Worm (Caenorhabditis elegans) whole organism, L4 larva: ENCODE measurements around the gene R02D5.10.
A peak's percentile ranks its signal among the peaks of the same experiment; 100 is the strongest.

Source experiments
- D1046.2 ChIP-seq: fragments of 200-800 bp; sonication (Bioruptor generic); IDR thresholded peaks from 2 replicates; pipeline ENCODE4 v1.3.6; 2022; ENCODE audit warnings: missing genetic modification characterization, missing compliant biosample characterization
- F37D6.2 ChIP-seq: sonication (generic microtip); optimal IDR thresholded peaks from 2 replicates; lab custom pipeline; 2016; ENCODE audit warnings: mild to moderate bottlenecking, missing genetic modification characterization, missing compliant biosample characterization
- T20F7.1 ChIP-seq: fragments of 200-800 bp; sonication (Bioruptor generic); optimal IDR thresholded peaks from 2 replicates; lab custom pipeline; 2018; ENCODE audit warnings: mild to moderate bottlenecking, missing genetic modification characterization, missing compliant biosample characterization
- Y48G9A.11 ChIP-seq: fragments of 200-800 bp; sonication (Bioruptor generic); IDR thresholded peaks from 2 replicates; pipeline ENCODE4 v1.3.6; 2022; ENCODE audit warnings: missing genetic modification reagents, missing genetic modification characterization, missing compliant biosample characterization
- ZK546.5 ChIP-seq, 2 experiments: sonication (generic microtip); optimal IDR thresholded peaks; 2 replicates each; lab custom pipeline; 2017; ENCODE audit warnings: missing biosample characterization in 2 of 2, missing genetic modification characterization in 2 of 2
- aha-1 ChIP-seq: fragments of 150-350 bp; peaks from one replicate; lab custom pipeline; 2014; ENCODE audit warnings: missing biosample characterization, missing genetic modification characterization
- arid-1 ChIP-seq: fragments of 200-800 bp; sonication (Bioruptor generic); conservative IDR thresholded peaks from 2 replicates; pipeline ENCODE4 v1.3.6; 2022; ENCODE audit warnings: missing genetic modification reagents, missing genetic modification characterization, missing compliant biosample characterization
- attf-4 ChIP-seq: sonication (generic microtip); optimal IDR thresholded peaks from 3 replicates; lab custom pipeline; 2017; ENCODE audit warnings: missing biosample characterization, missing genetic modification characterization
- ceh-20 ChIP-seq: fragments of 200-800 bp; sonication (Bioruptor generic); IDR thresholded peaks from 2 replicates; pipeline ENCODE4 v1.3.6; 2022; ENCODE audit warnings: missing genetic modification reagents, missing genetic modification characterization, missing compliant biosample characterization
- ceh-44 ChIP-seq: fragments of 200-800 bp; sonication (Bioruptor generic); IDR thresholded peaks from 2 replicates; pipeline ENCODE4 v1.3.6; 2022; ENCODE audit warnings: missing genetic modification reagents, missing genetic modification characterization, missing compliant biosample characterization
- cey-2 ChIP-seq: sonication (generic microtip); optimal IDR thresholded peaks from 3 replicates; lab custom pipeline; 2017; ENCODE audit warnings: missing genetic modification characterization, mild to moderate bottlenecking, missing compliant biosample characterization, antibody characterized with exemption, borderline replicate concordance; ENCODE audit not compliant: insufficient read depth
- dmd-6 ChIP-seq: fragments of 200-800 bp; sonication (Bioruptor generic); IDR thresholded peaks from 2 replicates; pipeline ENCODE4 v1.3.6; 2022; ENCODE audit warnings: missing genetic modification reagents, missing genetic modification characterization, missing compliant biosample characterization
- dmd-9 ChIP-seq: fragments of 200-800 bp; sonication (Bioruptor generic); IDR thresholded peaks from 2 replicates; pipeline ENCODE4 v1.3.6; 2022; ENCODE audit warnings: missing genetic modification reagents, missing genetic modification characterization, missing compliant biosample characterization
- dve-1 ChIP-seq: sonication (generic microtip); optimal IDR thresholded peaks from 2 replicates; lab custom pipeline; 2017; ENCODE audit warnings: antibody characterized with exemption, mild to moderate bottlenecking, missing genetic modification characterization, missing compliant biosample characterization; ENCODE audit not compliant: insufficient read depth
- egl-43 ChIP-seq: fragments of 200-800 bp; sonication (Bioruptor generic); IDR thresholded peaks from 2 replicates; pipeline ENCODE4 v1.3.6; 2022; ENCODE audit warnings: missing genetic modification reagents, missing genetic modification characterization, missing compliant biosample characterization
- fkh-10 ChIP-seq: fragments of 150-350 bp; optimal IDR thresholded peaks from 2 replicates; lab custom pipeline; 2014; ENCODE audit warnings: missing biosample characterization, missing genetic modification reagents, missing genetic modification characterization
- fos-1 ChIP-seq: fragments of 150-350 bp; optimal IDR thresholded peaks from 2 replicates; lab custom pipeline; 2014; ENCODE audit warnings: missing biosample characterization, missing genetic modification characterization
- hlh-11 ChIP-seq: fragments of 200-800 bp; sonication (Bioruptor generic); optimal IDR thresholded peaks from 2 replicates; lab custom pipeline; 2018; ENCODE audit warnings: mild to moderate bottlenecking, missing genetic modification characterization, missing compliant biosample characterization
- hlh-30 ChIP-seq: sonication (generic microtip); optimal IDR thresholded peaks from 2 replicates; lab custom pipeline; 2017; ENCODE audit warnings: antibody characterized with exemption, mild to moderate bottlenecking, missing genetic modification characterization, missing compliant biosample characterization; ENCODE audit not compliant: insufficient read depth
- lim-7 ChIP-seq: fragments of 200-800 bp; sonication (Bioruptor generic); IDR thresholded peaks from 2 replicates; pipeline ENCODE4 v1.3.6; 2022; ENCODE audit warnings: missing genetic modification characterization, missing compliant biosample characterization
- lin-29 ChIP-seq: fragments of 200-800 bp; sonication (Bioruptor generic); IDR thresholded peaks from 2 replicates; pipeline ENCODE4 v1.3.6; 2022; ENCODE audit warnings: missing genetic modification reagents, missing genetic modification characterization, missing compliant biosample characterization
- lin-39 ChIP-seq: fragments of 150-350 bp; optimal IDR thresholded peaks from 2 replicates; lab custom pipeline; 2014; ENCODE audit warnings: missing biosample characterization, missing genetic modification reagents, missing genetic modification characterization
- mep-1 ChIP-seq: fragments of 150-350 bp; sonication (generic microtip); optimal IDR thresholded peaks from 3 replicates; lab custom pipeline; 2014; ENCODE audit warnings: missing biosample characterization, missing genetic modification characterization
- mes-2 ChIP-seq: sonication (generic microtip); optimal IDR thresholded peaks from 2 replicates; lab custom pipeline; 2016; ENCODE audit warnings: missing genotype, mild to moderate bottlenecking, missing genetic modification characterization, missing compliant biosample characterization; ENCODE audit not compliant: poor library complexity, severe bottlenecking
- nhr-237 ChIP-seq: sonication (generic microtip); optimal IDR thresholded peaks from 2 replicates; lab custom pipeline; 2017; ENCODE audit warnings: missing biosample characterization, missing genetic modification characterization
- nhr-28 ChIP-seq: fragments of 150-350 bp; optimal IDR thresholded peaks from 2 replicates; lab custom pipeline; 2014; ENCODE audit warnings: missing biosample characterization, missing genetic modification characterization
- nhr-48 ChIP-seq: sonication (generic microtip); optimal IDR thresholded peaks from 2 replicates; lab custom pipeline; 2016; ENCODE audit warnings: mild to moderate bottlenecking, missing genetic modification characterization, missing compliant biosample characterization
- nhr-6 ChIP-seq: fragments of 150-350 bp; optimal IDR thresholded peaks from 2 replicates; lab custom pipeline; 2014; ENCODE audit warnings: missing biosample characterization, missing genetic modification characterization
- pha-4 ChIP-seq, 2 experiments: fragments of 150-350 bp in 1 of 2; fragments of 200-800 bp in 1 of 2; sonication (Bioruptor generic) in 1 of 2; IDR thresholded peaks in 1 of 2; optimal IDR thresholded peaks in 1 of 2; 2 replicates each; pipeline versions ENCODE4 v1.3.6 to Lab custom; 2014 to 2022; ENCODE audit warnings: missing genetic modification characterization in 2 of 2, missing genetic modification reagents in 2 of 2, missing biosample characterization in 1 of 2, missing compliant biosample characterization in 1 of 2
- set-16 ChIP-seq: fragments of 200-800 bp; sonication (Bioruptor generic); IDR thresholded peaks from 2 replicates; pipeline ENCODE4 v1.3.6; 2022; ENCODE audit warnings: missing genetic modification reagents, missing genetic modification characterization, missing compliant biosample characterization
- snpc-1.2 ChIP-seq: fragments of 200-800 bp; sonication (Bioruptor generic); IDR thresholded peaks from 2 replicates; pipeline ENCODE4 v1.3.6; 2022; ENCODE audit warnings: missing genetic modification reagents, missing genetic modification characterization, missing compliant biosample characterization
- spr-1 ChIP-seq: sonication (generic microtip); optimal IDR thresholded peaks from 2 replicates; lab custom pipeline; 2016; ENCODE audit warnings: mild to moderate bottlenecking, missing genetic modification characterization, missing compliant biosample characterization
- spr-3 ChIP-seq: fragments of 200-800 bp; sonication (Bioruptor generic); optimal IDR thresholded peaks from 2 replicates; lab custom pipeline; 2018; ENCODE audit warnings: mild to moderate bottlenecking, missing genetic modification characterization, missing compliant biosample characterization
- tag-97 ChIP-seq: fragments of 200-800 bp; sonication (Bioruptor generic); IDR thresholded peaks from 2 replicates; pipeline ENCODE4 v1.3.6; 2022; ENCODE audit warnings: missing genetic modification characterization, missing compliant biosample characterization
- unc-62 ChIP-seq, 3 experiments: fragments of 150-350 bp in 1 of 3; sonication (generic microtip); optimal IDR thresholded peaks in 2 of 3; peaks in 1 of 3; 1 replicate in 1 of 3; 2 replicates in 2 of 3; lab custom pipeline; 2014 to 2017; ENCODE audit warnings: missing biosample characterization in 3 of 3, missing genetic modification characterization in 3 of 3, missing genetic modification reagents in 3 of 3, missing genotype in 1 of 3
- vab-7 ChIP-seq: fragments of 200-800 bp; sonication (Bioruptor generic); IDR thresholded peaks from 2 replicates; pipeline ENCODE4 v1.3.6; 2022; ENCODE audit warnings: missing genetic modification reagents, missing genetic modification characterization, missing compliant biosample characterization
- zfp-3 ChIP-seq: fragments of 200-800 bp; sonication (Bioruptor generic); conservative IDR thresholded peaks from 2 replicates; pipeline ENCODE4 v1.3.6; 2022; ENCODE audit warnings: missing genetic modification reagents, missing genetic modification characterization, missing compliant biosample characterization
- zip-2 ChIP-seq: fragments of 150-350 bp; optimal IDR thresholded peaks from 2 replicates; lab custom pipeline; 2014; ENCODE audit warnings: missing biosample characterization, missing genetic modification characterization
- ztf-7 ChIP-seq: fragments of 150-350 bp; optimal IDR thresholded peaks from 2 replicates; lab custom pipeline; 2014; ENCODE audit warnings: missing biosample characterization, missing genetic modification characterization

The R02D5.10 gene

ce11 chrV:14505745-14506214, 23.7 kb downstream of the R02D5.10 start (continued):
- TF ChIP-seq ceh-20 (GFP tag; lab: Robert Waterston, UW), result no peak
- no peak for TF ChIP-seq nhr-237 (tag; lab: Kevin White, UChicago)
- TF ChIP-seq F37D6.2 (tag; lab: Kevin White, UChicago), result no peak
- TF ChIP-seq zip-2 (tag; lab: Kevin White, UChicago), result no peak
- no peak for TF ChIP-seq fkh-10
- peak; percentile 76 for TF ChIP-seq hlh-30 (tag; lab: Kevin White, UChicago)
- TF ChIP-seq nhr-28, result peak; percentile 84
- TF ChIP-seq attf-4, result no peak
- no peak for TF ChIP-seq ceh-44
- no peak for TF ChIP-seq T20F7.1 (GFP tag; lab: Kevin White, UChicago)
- TF ChIP-seq tag-97, result no peak
- no peak for TF ChIP-seq pha-4 (GFP tag; IDR thresholded peaks at IDR 0.05; lab: Robert Waterston, UW)
- TF ChIP-seq pha-4 (tag; optimal IDR thresholded peaks at IDR 0.05; lab: Kevin White, UChicago), result no peak
- no peak for TF ChIP-seq lin-29
- TF ChIP-seq Y48G9A.11 (GFP tag; lab: Robert Waterston, UW), result no peak
- TF ChIP-seq spr-3, result no peak
- TF ChIP-seq ZK546.5 (tag; optimal IDR thresholded peaks at IDR 0.05; lab: Kevin White, UChicago), result no peak
- no peak for TF ChIP-seq fos-1 (tag; lab: Kevin White, UChicago)
- TF ChIP-seq nhr-48, result peak; percentile 78
- no peak for TF ChIP-seq dmd-9
- TF ChIP-seq lin-39 (tag; lab: Kevin White, UChicago), result no peak
- TF ChIP-seq nhr-6, result no peak
- no peak for TF ChIP-seq D1046.2 (GFP tag; lab: Robert Waterston, UW)
- peak; percentile 20; the same call in 1 of the 2 replicates for TF ChIP-seq set-16 (GFP tag; lab: Robert Waterston, UW)
- TF ChIP-seq spr-1 (tag; lab: Kevin White, UChicago), result peak; percentile 69
- peak; percentile 37; the same call in 1 of the 2 replicates for TF ChIP-seq egl-43 (GFP tag; lab: Robert Waterston, UW)
- TF ChIP-seq vab-7, result no peak
- TF ChIP-seq dve-1 (tag; lab: Kevin White, UChicago), result peak; percentile 65
- no peak for TF ChIP-seq snpc-1.2 (GFP tag; lab: Robert Waterston, UW)
- TF ChIP-seq zfp-3 (GFP tag; lab: Robert Waterston, UW), result no peak
- TF ChIP-seq ztf-7, result no peak
- TF ChIP-seq hlh-11 (tag; lab: Kevin White, UChicago), result peak; percentile 86
- no peak for TF ChIP-seq lim-7 (GFP tag; lab: Robert Waterston, UW)
- peak; percentile 62 for TF ChIP-seq cey-2
- TF ChIP-seq mep-1 (tag; lab: Kevin White, UChicago), result peak; percentile 2
- TF ChIP-seq arid-1 (GFP tag; lab: Robert Waterston, UW), result no peak
- peak; percentile 34 for TF ChIP-seq mes-2
- peak; percentile 75 for TF ChIP-seq dmd-6 (GFP tag; lab: Robert Waterston, UW)
- TF ChIP-seq unc-62 (GFP tag; optimal IDR thresholded peaks at IDR 0.05 in 1 of 2; lab: Kevin White, UChicago), result peak in 1 of 2 experiments; percentile 66
- TF ChIP-seq unc-62 (tag; optimal IDR thresholded peaks at IDR 0.05; lab: Kevin White, UChicago), result no peak

- peak in 1 of 2 experiments; percentile 40 for TF ChIP-seq unc-62 (GFP tag; optimal IDR thresholded peaks at IDR 0.05 in 1 of 2; lab: Kevin White, UChicago)
- TF ChIP-seq unc-62 (tag; optimal IDR thresholded peaks at IDR 0.05; lab: Kevin White, UChicago), result no peak
- peak; percentile 13 for TF ChIP-seq nhr-28
- TF ChIP-seq aha-1 (tag; lab: Kevin White, UChicago), result peak; percentile 75
- TF ChIP-seq vab-7, result no peak
Observed at ce11 chrV:14506713-14507675, 24.9 kb downstream of the R02D5.10 start.
